Worm (Caenorhabditis elegans): ENCODE results near the gene msp-10.

Gene msp-10

DNA sequence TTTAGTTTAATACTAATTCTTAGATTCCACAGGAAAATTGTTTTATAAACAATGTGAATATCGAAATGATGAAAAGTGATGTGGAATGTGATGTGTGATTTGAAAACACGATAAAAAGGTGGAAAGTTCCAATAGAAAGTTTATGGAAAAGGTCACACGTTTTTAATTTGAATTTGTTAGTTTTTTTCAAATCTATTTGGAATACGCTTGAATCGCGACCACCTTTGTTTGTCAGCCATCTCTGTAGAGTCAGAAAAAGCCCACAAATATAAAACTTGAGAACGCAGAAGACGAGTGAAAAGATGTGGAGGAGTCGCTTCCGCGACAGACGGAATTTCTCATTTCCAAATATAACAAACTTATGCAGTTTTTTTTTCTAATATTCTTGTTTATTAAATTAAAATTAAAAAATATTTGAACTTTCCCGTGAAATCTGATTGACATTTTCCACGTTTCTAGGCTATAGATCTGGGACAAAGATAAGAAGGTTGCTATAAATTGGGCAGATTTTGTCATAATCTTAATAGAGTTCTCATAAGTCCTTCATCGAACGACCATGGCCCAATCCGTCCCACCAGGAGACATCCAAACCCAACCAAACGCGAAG, 3.6 kb downstream of the msp-10 start, which contains the start of the genes kin-24 and msp-56:
TSS of gene kin-24 (minus strand) at position 101 of the 607 bp plus-strand sequence.
TSS of gene msp-56 (plus strand) at position 557 of the 607 bp plus-strand sequence.
- TF ChIP-seq ceh-18 (tag; optimal IDR thresholded peaks at IDR 0.05), result no peak
- TF ChIP-seq ceh-22 (tag; optimal IDR thresholded peaks at IDR 0.05), result no peak
- no peak for TF ChIP-seq ttx-3 (tag; optimal IDR thresholded peaks at IDR 0.05)
- no peak for TF ChIP-seq Y22D7AL.16 (tag; optimal IDR thresholded peaks at IDR 0.05)
- no peak for TF ChIP-seq ceh-31 (tag; optimal IDR thresholded peaks at IDR 0.05)
- no peak for TF ChIP-seq ama-1 (optimal IDR thresholded peaks at IDR 0.05)
- TF ChIP-seq hlh-30 (tag; optimal IDR thresholded peaks at IDR 0.05; ENCODE audit: insufficient read depth), result no peak
- no peak for TF ChIP-seq hlh-8 (tag; optimal IDR thresholded peaks at IDR 0.05)
- TF ChIP-seq pros-1 (tag; optimal IDR thresholded peaks at IDR 0.05), result no peak
- no peak for TF ChIP-seq unc-42 (tag; optimal IDR thresholded peaks at IDR 0.05)
- TF ChIP-seq T23F11.4 (GFP tag; optimal IDR thresholded peaks at IDR 0.05), result no peak
- no peak for TF ChIP-seq C08G9.2 (tag; optimal IDR thresholded peaks at IDR 0.05)
- TF ChIP-seq lim-6 (tag; optimal IDR thresholded peaks at IDR 0.05), result no peak
- no peak for TF ChIP-seq fax-1 (tag; optimal IDR thresholded peaks at IDR 0.05)
- no peak for TF ChIP-seq pha-2 (tag; optimal IDR thresholded peaks at IDR 0.05)
- no peak for TF ChIP-seq che-1 (tag; optimal IDR thresholded peaks at IDR 0.05)
- TF ChIP-seq dmd-4 (tag; optimal IDR thresholded peaks at IDR 0.05; ENCODE audit: borderline replicate concordance), result no peak

DNA sequence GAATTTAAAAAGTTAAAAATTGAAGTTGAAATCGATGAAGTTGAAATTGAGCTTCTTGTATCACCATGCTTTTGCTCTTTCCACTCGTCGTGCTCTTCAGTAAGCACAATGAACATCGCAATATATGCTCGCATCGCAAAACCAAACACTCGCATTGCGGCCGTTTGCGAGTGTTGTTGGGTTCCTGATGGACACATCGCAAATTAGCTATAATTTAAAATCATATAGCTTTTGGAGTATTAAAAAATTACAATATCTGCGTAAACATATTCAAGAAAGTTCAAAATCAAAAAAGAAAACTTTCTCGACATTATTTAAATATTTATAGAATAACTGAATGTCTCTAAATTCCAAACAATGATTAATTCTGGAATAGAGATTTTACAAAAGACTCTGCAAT, 4.6 kb downstream of the msp-10 start, which contains the start of gene K07F5.17:
TSS of gene K07F5.17 (plus strand) at position 301 of the 400 bp plus-strand sequence.
- TF ChIP-seq ceh-18 (tag; optimal IDR thresholded peaks at IDR 0.05) (no peak), fkh-6 (tag; optimal IDR thresholded peaks at IDR 0.05) (no peak)

DNA sequence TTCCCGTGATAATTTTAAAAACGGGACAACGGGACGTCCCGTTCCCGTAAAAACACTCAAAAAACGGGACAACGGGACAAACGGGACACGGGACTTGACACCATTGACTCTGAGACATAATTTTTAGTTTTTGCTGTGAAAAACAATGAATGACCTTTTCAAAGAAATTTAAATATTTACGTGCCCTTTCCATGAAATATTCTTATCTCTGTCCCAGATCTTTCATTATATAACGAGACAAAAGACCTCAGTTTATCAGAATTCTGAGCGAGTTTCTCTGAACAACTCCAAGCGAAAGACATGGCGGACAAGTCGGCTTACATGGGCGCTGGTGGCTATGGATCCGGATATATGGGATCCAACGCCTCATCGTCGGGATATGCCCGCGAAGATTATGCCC, 6.3 kb downstream of the msp-10 start, which contains the start of gene nspd-2:
TSS of gene nspd-2 (plus strand) at position 301 of the 400 bp plus-strand sequence.
- TF ChIP-seq ama-1 (optimal IDR thresholded peaks at IDR 0.05) (no peak), lim-6 (tag; optimal IDR thresholded peaks at IDR 0.05) (no peak), ceh-2 (tag; optimal IDR thresholded peaks at IDR 0.05) (no peak), unc-86 (tag; optimal IDR thresholded peaks at IDR 0.05) (no peak), pax-1 (tag; optimal IDR thresholded peaks at IDR 0.05) (no peak), pat-9 (tag; optimal IDR thresholded peaks at IDR 0.05) (no peak), madf-2 (tag; optimal IDR thresholded peaks at IDR 0.05) (no peak), fax-1 (tag; optimal IDR thresholded peaks at IDR 0.05) (no peak), elt-2 (tag; optimal IDR thresholded peaks at IDR 0.05) (no peak), dve-1 (tag; optimal IDR thresholded peaks at IDR 0.05) (no peak)

DNA sequence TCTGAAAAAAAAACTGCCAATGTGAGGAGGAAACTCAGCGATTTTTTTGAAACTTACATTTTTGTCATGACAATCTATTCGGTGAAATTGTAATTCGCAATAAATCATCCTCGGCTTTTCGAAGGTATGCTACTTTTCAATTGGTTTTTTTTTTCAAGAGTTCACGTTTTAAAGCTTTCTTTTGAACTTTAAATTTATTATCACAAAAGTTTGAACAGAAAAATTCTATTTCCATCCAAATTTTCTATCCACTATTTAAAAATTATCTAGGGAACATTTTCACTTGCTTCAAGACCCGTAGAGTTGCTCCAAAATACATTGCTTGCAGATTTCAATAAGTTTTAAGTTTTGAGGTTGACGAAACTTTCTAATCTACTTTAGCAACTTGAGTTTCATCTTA, 9.1 kb downstream of the msp-10 start, which contains the start of gene K07F5.6:
TSS of gene K07F5.6 (minus strand) at position 101 of the 400 bp plus-strand sequence.
- no peak for TF ChIP-seq ceh-24 (tag; optimal IDR thresholded peaks at IDR 0.05)
- TF ChIP-seq ref-2 (tag; optimal IDR thresholded peaks at IDR 0.05), result no peak
- TF ChIP-seq ztf-16 (tag; optimal IDR thresholded peaks at IDR 0.05), result no peak
- TF ChIP-seq pag-3 (tag; optimal IDR thresholded peaks at IDR 0.05; ENCODE audit: borderline replicate concordance), result no peak
- no peak for TF ChIP-seq ceh-22 (tag; optimal IDR thresholded peaks at IDR 0.05)
- no peak for TF ChIP-seq ttx-3 (tag; optimal IDR thresholded peaks at IDR 0.05)
- no peak for TF ChIP-seq gmeb-2 (tag; optimal IDR thresholded peaks at IDR 0.05)
- TF ChIP-seq tbx-7 (tag; optimal IDR thresholded peaks at IDR 0.05), result no peak
- TF ChIP-seq nhr-232 (tag; optimal IDR thresholded peaks at IDR 0.05), result no peak
- TF ChIP-seq tbx-2 (tag; optimal IDR thresholded peaks at IDR 0.05), result no peak
- TF ChIP-seq ceh-18 (tag; optimal IDR thresholded peaks at IDR 0.05), result no peak
- TF ChIP-seq C38D4.7 (GFP tag; optimal IDR thresholded peaks at IDR 0.05), result no peak
- TF ChIP-seq ceh-2 (tag; optimal IDR thresholded peaks at IDR 0.05), result no peak
- TF ChIP-seq hlh-13 (GFP tag; optimal IDR thresholded peaks at IDR 0.05), result no peak
- no peak for TF ChIP-seq hlh-8 (tag; optimal IDR thresholded peaks at IDR 0.05)
- TF ChIP-seq unc-55 (GFP tag; optimal IDR thresholded peaks at IDR 0.05), result no peak
- no peak for TF ChIP-seq madf-2 (tag; optimal IDR thresholded peaks at IDR 0.05)
- no peak for TF ChIP-seq pat-9 (tag; optimal IDR thresholded peaks at IDR 0.05)
- TF ChIP-seq pha-2 (tag; optimal IDR thresholded peaks at IDR 0.05), result no peak
